Fruit fly (Drosophila melanogaster) whole organism, embryonic: ENCODE results near the gene Sirt6.

Experiments
- Bgb ChIP-seq: fragments of 200-800 bp; sonication (Bioruptor generic); IDR thresholded peaks from 2 replicates; pipeline ENCODE4 v1.3.6; 2022; ENCODE audit warnings: missing biosample characterization, missing genetic modification characterization; ENCODE audit not compliant: partially characterized antibody
- CG14014 ChIP-seq: fragments of 200-800 bp; sonication (Bioruptor generic); IDR thresholded peaks from 2 replicates; pipeline ENCODE4 v1.3.6; 2022; ENCODE audit warnings: missing biosample characterization, missing genetic modification characterization
- CG14441 ChIP-seq: fragments of 200-800 bp; sonication (Bioruptor generic); IDR thresholded peaks from 2 replicates; pipeline ENCODE4 v1.3.6; 2022; ENCODE audit warnings: missing biosample characterization, missing genetic modification characterization
- CG14710 ChIP-seq: fragments of 200-800 bp; sonication (Bioruptor generic); optimal IDR thresholded peaks from 3 replicates; lab custom pipeline; 2019; ENCODE audit warnings: missing biosample characterization, mild to moderate bottlenecking, missing genetic modification characterization, moderate library complexity
- CG15073 ChIP-seq: fragments of 200-800 bp; sonication (Bioruptor generic); optimal IDR thresholded peaks from 2 replicates; lab custom pipeline; 2016; ENCODE audit warnings: missing biosample characterization, missing genetic modification characterization
- CG15601 ChIP-seq: fragments of 200-800 bp; sonication (Bioruptor generic); optimal IDR thresholded peaks from 3 replicates; lab custom pipeline; 2019; ENCODE audit warnings: missing biosample characterization, mild to moderate bottlenecking, missing genetic modification characterization, moderate library complexity
- CG15696 ChIP-seq: fragments of 200-800 bp; sonication (Bioruptor generic); optimal IDR thresholded peaks from 2 replicates; lab custom pipeline; 2019; ENCODE audit warnings: missing biosample characterization, mild to moderate bottlenecking, missing genetic modification characterization, moderate library complexity
- CG17385 ChIP-seq: fragments of 200-800 bp; sonication (Bioruptor generic); optimal IDR thresholded peaks from 3 replicates; lab custom pipeline; 2018; ENCODE audit warnings: missing biosample characterization, mild to moderate bottlenecking, missing genetic modification characterization
- CG30020 ChIP-seq: fragments of 200-800 bp; optimal IDR thresholded peaks from 2 replicates; lab custom pipeline; 2019; ENCODE audit warnings: missing biosample characterization, mild to moderate bottlenecking, missing genetic modification characterization, moderate library complexity
- CG30403 ChIP-seq: fragments of 200-800 bp; sonication (Bioruptor generic); optimal IDR thresholded peaks from 3 replicates; lab custom pipeline; 2016; ENCODE audit warnings: missing biosample characterization, missing genetic modification characterization
- CG42726 ChIP-seq: fragments of 200-800 bp; sonication (Bioruptor generic); IDR thresholded peaks from 2 replicates; pipeline ENCODE4 v1.3.6; 2022; ENCODE audit warnings: missing biosample characterization, missing genetic modification characterization; ENCODE audit not compliant: partially characterized antibody
- CG4282 ChIP-seq: fragments of 200-800 bp; sonication (Bioruptor generic); optimal IDR thresholded peaks from 2 replicates; lab custom pipeline; 2016; ENCODE audit warnings: missing biosample characterization, missing genetic modification characterization
- CG43689 ChIP-seq: fragments of 200-800 bp; sonication (Bioruptor generic); IDR thresholded peaks from 2 replicates; pipeline ENCODE4 v1.3.6; 2022; ENCODE audit warnings: missing biosample characterization, missing genetic modification characterization
- CG6791 ChIP-seq: fragments of 200-800 bp; sonication (Bioruptor generic); IDR thresholded peaks from 3 replicates; pipeline ENCODE4 v1.3.6; 2022; ENCODE audit warnings: missing biosample characterization, missing genetic modification characterization; ENCODE audit not compliant: partially characterized antibody
- CG7839 ChIP-seq: fragments of 200-800 bp; sonication (Bioruptor generic); optimal IDR thresholded peaks from 3 replicates; lab custom pipeline; 2018; ENCODE audit warnings: missing biosample characterization, mild to moderate bottlenecking, missing genetic modification characterization, moderate library complexity
- CG8281 ChIP-seq: fragments of 200-800 bp; sonication (Bioruptor generic); optimal IDR thresholded peaks from 2 replicates; lab custom pipeline; 2018; ENCODE audit warnings: missing biosample characterization, mild to moderate bottlenecking, missing genetic modification characterization, moderate library complexity
- CG8924 ChIP-seq: fragments of 200-800 bp; optimal IDR thresholded peaks from 3 replicates; lab custom pipeline; 2019; ENCODE audit warnings: missing biosample characterization, mild to moderate bottlenecking, missing genetic modification characterization, moderate library complexity
- D19A ChIP-seq: fragments of 200-800 bp; optimal IDR thresholded peaks from 3 replicates; lab custom pipeline; 2019; ENCODE audit warnings: missing biosample characterization, mild to moderate bottlenecking, missing genetic modification characterization, moderate library complexity
- Dip3 ChIP-seq: fragments of 200-800 bp; sonication (Bioruptor generic); optimal IDR thresholded peaks from 3 replicates; lab custom pipeline; 2016; ENCODE audit warnings: missing biosample characterization, missing genetic modification characterization
- H2.0 ChIP-seq: fragments of 200-800 bp; sonication (Bioruptor generic); IDR thresholded peaks from 2 replicates; pipeline ENCODE4 v1.3.6; 2022; ENCODE audit warnings: missing biosample characterization, missing genetic modification characterization
- HLHmδ ChIP-seq: fragments of 200-800 bp; sonication (Bioruptor generic); optimal IDR thresholded peaks from 2 replicates; lab custom pipeline; 2018; ENCODE audit warnings: missing biosample characterization, mild to moderate bottlenecking, missing genetic modification characterization, moderate library complexity
- Hr51 ChIP-seq, 2 experiments: fragments of 200-800 bp; sonication (Bioruptor generic); optimal IDR thresholded peaks; 2 replicates in 1 of 2; 3 replicates in 1 of 2; lab custom pipeline; 2016 to 2018; ENCODE audit warnings: missing biosample characterization in 2 of 2, missing genetic modification characterization in 2 of 2, mild to moderate bottlenecking in 1 of 2, moderate library complexity in 1 of 2
- Hr78 ChIP-seq, 2 experiments: fragments of 200-800 bp in 1 of 2; fragments of >200 bp in 1 of 2; sonication (Bioruptor generic) in 1 of 2; optimal IDR thresholded peaks; 2 replicates each; lab custom pipeline; 2017 to 2019; ENCODE audit warnings: missing biosample characterization in 2 of 2, missing genetic modification characterization in 2 of 2, mild to moderate bottlenecking in 1 of 2, moderate library complexity in 1 of 2
- Opbp ChIP-seq: fragments of 200-800 bp; sonication (Bioruptor generic); IDR thresholded peaks from 3 replicates; pipeline ENCODE4 v1.3.6; 2022; ENCODE audit warnings: missing biosample characterization, missing genetic modification characterization; ENCODE audit not compliant: partially characterized antibody
- Trl ChIP-seq, 3 experiments: fragments of >200 bp in 2 of 3; fragments of 200-800 bp in 1 of 3; sonication (Bioruptor generic) in 1 of 3; optimal IDR thresholded peaks; 2 replicates in 1 of 3; 3 replicates in 2 of 3; lab custom pipeline; 2016 to 2017; ENCODE audit warnings: missing biosample characterization in 1 of 3, missing genetic modification characterization in 1 of 3
- Usf ChIP-seq: fragments of 200-800 bp; sonication (Bioruptor generic); optimal IDR thresholded peaks from 2 replicates; lab custom pipeline; 2017; ENCODE audit warnings: missing genotype, missing biosample characterization, missing genetic modification characterization
- YL-1 ChIP-seq: fragments of 200-800 bp; sonication (Bioruptor generic); optimal IDR thresholded peaks from 3 replicates; lab custom pipeline; 2017; ENCODE audit warnings: missing biosample characterization, mild to moderate bottlenecking, missing genetic modification characterization
- al ChIP-seq: fragments of 200-800 bp; sonication (Bioruptor generic); IDR thresholded peaks from 2 replicates; pipeline ENCODE4 v1.3.6; 2022; ENCODE audit warnings: missing biosample characterization, missing genetic modification characterization
- br ChIP-seq: fragments of >200 bp; optimal IDR thresholded peaks from 2 replicates; lab custom pipeline; 2017
- cas ChIP-seq: fragments of 200-800 bp; sonication (Bioruptor generic); IDR thresholded peaks from 2 replicates; pipeline ENCODE4 v1.3.6; 2022; ENCODE audit warnings: missing biosample characterization, missing genetic modification characterization
- corto ChIP-seq: fragments of 200-800 bp; sonication (Bioruptor generic); optimal IDR thresholded peaks from 2 replicates; lab custom pipeline; 2016; ENCODE audit warnings: missing biosample characterization, mild to moderate bottlenecking, missing genetic modification characterization, moderate library complexity
- croc ChIP-seq: fragments of 200-800 bp; sonication (Bioruptor generic); conservative IDR thresholded peaks from 3 replicates; pipeline ENCODE4 v1.3.6; 2022; ENCODE audit warnings: missing biosample characterization, missing genetic modification characterization
- crp ChIP-seq, 2 experiments: fragments of 200-800 bp; sonication (Bioruptor generic); optimal IDR thresholded peaks; 2 replicates in 1 of 2; 3 replicates in 1 of 2; lab custom pipeline; 2017; ENCODE audit warnings: missing biosample characterization in 2 of 2, missing genetic modification characterization in 2 of 2, mild to moderate bottlenecking in 1 of 2, moderate library complexity in 1 of 2
- dmrt99B ChIP-seq: fragments of 200-800 bp; sonication (Bioruptor generic); optimal IDR thresholded peaks from 2 replicates; lab custom pipeline; 2018; ENCODE audit warnings: missing biosample characterization, mild to moderate bottlenecking, missing genetic modification characterization, moderate library complexity
- ems ChIP-seq: fragments of 200-800 bp; sonication (Bioruptor generic); optimal IDR thresholded peaks from 3 replicates; lab custom pipeline; 2016; ENCODE audit warnings: missing biosample characterization, missing genetic modification characterization
- fd96Cb ChIP-seq: fragments of 200-800 bp; sonication (Bioruptor generic); optimal IDR thresholded peaks from 2 replicates; lab custom pipeline; 2018; ENCODE audit warnings: missing biosample characterization, mild to moderate bottlenecking, missing genetic modification characterization, moderate library complexity
- ham ChIP-seq: fragments of 200-800 bp; sonication (Bioruptor generic); IDR thresholded peaks from 2 replicates; pipeline ENCODE4 v1.3.6; 2022; ENCODE audit warnings: missing biosample characterization, missing genetic modification characterization
- her ChIP-seq: fragments of 200-800 bp; sonication (Bioruptor generic); optimal IDR thresholded peaks from 2 replicates; lab custom pipeline; 2016; ENCODE audit warnings: missing biosample characterization, missing genetic modification characterization
- lab ChIP-seq: fragments of 200-800 bp; sonication (Bioruptor generic); optimal IDR thresholded peaks from 3 replicates; lab custom pipeline; 2017; ENCODE audit warnings: missing biosample characterization, missing genetic modification characterization, mild to moderate bottlenecking, moderate library complexity, missing genetic modification reagents
- lola ChIP-seq, 3 experiments: fragments of >200 bp in 2 of 3; fragments of 200-800 bp in 1 of 3; sonication (Bioruptor generic) in 1 of 3; optimal IDR thresholded peaks; 2 replicates each; lab custom pipeline; 2017 to 2019; ENCODE audit warnings: missing biosample characterization in 3 of 3, missing genetic modification characterization in 3 of 3, mild to moderate bottlenecking in 1 of 3, moderate library complexity in 1 of 3
- mam ChIP-seq: fragments of 200-800 bp; sonication (Bioruptor generic); optimal IDR thresholded peaks from 3 replicates; lab custom pipeline; 2016; ENCODE audit warnings: missing biosample characterization, missing genetic modification characterization
- nmo ChIP-seq: fragments of 200-800 bp; sonication (Bioruptor generic); optimal IDR thresholded peaks from 2 replicates; lab custom pipeline; 2018; ENCODE audit warnings: missing biosample characterization, mild to moderate bottlenecking, missing genetic modification characterization, moderate library complexity
- p53 ChIP-seq: fragments of 200-800 bp; sonication (Bioruptor generic); optimal IDR thresholded peaks from 2 replicates; lab custom pipeline; 2016; ENCODE audit warnings: missing biosample characterization, missing genetic modification characterization
- pan ChIP-seq, 4 experiments: fragments of >200 bp in 3 of 4; fragments of 200-800 bp in 1 of 4; sonication (Bioruptor generic) in 1 of 4; optimal IDR thresholded peaks in 3 of 4; IDR thresholded peaks in 1 of 4; 2 replicates each; pipeline versions ENCODE4 v1.3.6 to Lab custom; 2017 to 2022; ENCODE audit warnings: missing biosample characterization in 2 of 4, missing genetic modification characterization in 2 of 4, mixed read lengths in 1 of 4
- phol ChIP-seq: fragments of 200-800 bp; sonication (Bioruptor generic); optimal IDR thresholded peaks from 3 replicates; lab custom pipeline; 2018; ENCODE audit warnings: missing biosample characterization, mild to moderate bottlenecking, missing genetic modification characterization, moderate library complexity
- pum ChIP-seq: fragments of 200-800 bp; sonication (Bioruptor generic); optimal IDR thresholded peaks from 2 replicates; lab custom pipeline; 2016; ENCODE audit warnings: missing biosample characterization, missing genetic modification characterization
- row ChIP-seq: fragments of 200-800 bp; sonication (Bioruptor generic); IDR thresholded peaks from 3 replicates; pipeline ENCODE4 v1.3.6; 2022; ENCODE audit warnings: missing biosample characterization, missing genetic modification characterization
- run ChIP-seq: fragments of 200-800 bp; sonication (Bioruptor generic); optimal IDR thresholded peaks from 3 replicates; lab custom pipeline; 2018; ENCODE audit warnings: missing biosample characterization, mild to moderate bottlenecking, missing genetic modification characterization
- so ChIP-seq: fragments of 200-800 bp; sonication (Bioruptor generic); IDR thresholded peaks from 3 replicates; pipeline ENCODE4 v1.3.6; 2022; ENCODE audit warnings: missing biosample characterization, missing genetic modification characterization
- z ChIP-seq: fragments of 200-800 bp; sonication (Bioruptor generic); IDR thresholded peaks from 3 replicates; pipeline ENCODE4 v1.3.6; 2022; ENCODE audit warnings: missing biosample characterization, missing genetic modification characterization

Gene Sirt6

DNA sequence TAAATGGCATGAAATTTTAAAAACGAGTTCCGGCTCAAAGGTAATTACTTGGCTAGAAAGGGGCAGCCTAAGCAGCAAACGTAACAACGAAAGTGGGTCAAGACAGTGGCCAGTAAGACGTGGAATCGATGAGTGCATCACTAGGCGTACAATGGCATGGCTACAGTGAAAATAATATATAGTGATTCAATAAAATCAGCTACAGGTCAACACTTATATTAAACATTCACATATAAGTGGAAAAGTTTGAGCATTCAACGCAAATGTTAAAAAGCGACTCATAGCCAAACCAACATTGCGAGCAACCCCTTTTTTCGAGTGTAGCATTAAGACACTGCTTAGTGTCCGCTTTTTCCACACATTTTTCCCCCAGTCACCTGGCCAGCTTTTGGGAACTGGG is 33.7 kb downstream of the Sirt6 start (continued):
- TF ChIP-seq CG8281 (tag; lab: Kevin White, UChicago), result no peak
- no peak for TF ChIP-seq Trl (optimal IDR thresholded peaks at IDR 0.05; lab: Kevin White, UChicago)
- TF ChIP-seq Trl (GFP tag; optimal IDR thresholded peaks at IDR 0.05; lab: Kevin White, UChicago), result no peak
- TF ChIP-seq phol (tag; lab: Kevin White, UChicago), result no peak
- peak; percentile 5 for TF ChIP-seq fd96Cb (tag; lab: Kevin White, UChicago)
- no peak for TF ChIP-seq crp (GFP tag; optimal IDR thresholded peaks at IDR 0.05; lab: Kevin White, UChicago)
- TF ChIP-seq YL-1 (GFP tag; lab: Kevin White, UChicago), result no peak
- no peak for TF ChIP-seq Usf (GFP tag; lab: Kevin White, UChicago)
- no peak for TF ChIP-seq CG14014 (GFP tag; lab: Robert Waterston, UW)
- TF ChIP-seq CG4282, result no peak
- no peak for TF ChIP-seq Opbp (GFP tag; lab: Robert Waterston, UW)
- TF ChIP-seq br (lab: Kevin White, UChicago), result no peak
- peak; percentile 8 for TF ChIP-seq CG7839
- TF ChIP-seq HLHmδ (GFP tag; lab: Kevin White, UChicago), result no peak
- no peak for TF ChIP-seq CG15696 (tag; lab: Kevin White, UChicago)
- no peak for TF ChIP-seq pan (optimal IDR thresholded peaks at IDR 0.05; lab: Kevin White, UChicago)
- no peak for TF ChIP-seq pan (GFP tag; optimal IDR thresholded peaks at IDR 0.05 in 1 of 2, IDR thresholded peaks at IDR 0.05 in 1 of 2)
- TF ChIP-seq H2.0 (GFP tag; lab: Robert Waterston, UW), result no peak
- TF ChIP-seq run (tag; lab: Kevin White, UChicago), result no peak
- TF ChIP-seq Dip3 (GFP tag; lab: Kevin White, UChicago), result no peak
- TF ChIP-seq CG15073 (GFP tag; lab: Kevin White, UChicago), result no peak
- TF ChIP-seq ems (GFP tag; lab: Kevin White, UChicago), result no peak
- no peak for TF ChIP-seq her
- TF ChIP-seq D19A (tag; lab: Kevin White, UChicago), result no peak
- TF ChIP-seq corto (GFP tag; lab: Kevin White, UChicago), result no peak
- no peak for TF ChIP-seq CG30020 (tag; lab: Kevin White, UChicago)
- TF ChIP-seq CG15601 (tag; lab: Kevin White, UChicago), result no peak
- TF ChIP-seq CG14710, result no peak
- no peak for TF ChIP-seq Bgb
- no peak for TF ChIP-seq z
- TF ChIP-seq Hr51 (GFP tag; optimal IDR thresholded peaks at IDR 0.05; lab: Kevin White, UChicago), result no peak
- TF ChIP-seq pum (GFP tag; lab: Kevin White, UChicago), result no peak
- no peak for TF ChIP-seq cas (GFP tag; lab: Robert Waterston, UW)
- no peak for TF ChIP-seq nmo (GFP tag; lab: Kevin White, UChicago)
- no peak for TF ChIP-seq ham (GFP tag; lab: Robert Waterston, UW)
- no peak for TF ChIP-seq CG42726
- TF ChIP-seq CG17385 (GFP tag; lab: Kevin White, UChicago), result no peak
- TF ChIP-seq so, result no peak
- peak; percentile 27 for TF ChIP-seq dmrt99B (tag; lab: Kevin White, UChicago)
- TF ChIP-seq row (GFP tag; lab: Robert Waterston, UW), result peak; percentile 13; the same call in 1 of the 3 replicates
- no peak for TF ChIP-seq CG8924
- no peak for TF ChIP-seq al (GFP tag; lab: Robert Waterston, UW)
- TF ChIP-seq lab (GFP tag; lab: Kevin White, UChicago), result peak; percentile 34
- TF ChIP-seq CG43689, result no peak
- no peak for TF ChIP-seq CG30403
- TF ChIP-seq croc, result no peak
- TF ChIP-seq p53 (GFP tag; lab: Kevin White, UChicago), result no peak
- no peak for TF ChIP-seq mam (GFP tag; lab: Kevin White, UChicago)
- TF ChIP-seq CG14441 (GFP tag; lab: Robert Waterston, UW), result no peak
- no peak for TF ChIP-seq lola (GFP tag; optimal IDR thresholded peaks at IDR 0.05; lab: Kevin White, UChicago)
- TF ChIP-seq CG6791 (GFP tag; lab: Robert Waterston, UW), result no peak
- no peak for TF ChIP-seq Hr78 (GFP tag; optimal IDR thresholded peaks at IDR 0.05; lab: Kevin White, UChicago)
